Worm (Caenorhabditis elegans) whole organism, early embryonic: ENCODE results near the gene D1044.1.

ENCODE experiments used
- B0310.2 ChIP-seq: sonication (generic microtip); optimal IDR thresholded peaks from 2 replicates; lab custom pipeline; 2016; ENCODE audit warnings: mild to moderate bottlenecking, missing genetic modification characterization, missing compliant biosample characterization
- F13C5.2 ChIP-seq: sonication (generic microtip); optimal IDR thresholded peaks from 2 replicates; lab custom pipeline; 2017; ENCODE audit warnings: mild to moderate bottlenecking, missing genetic modification characterization, inconsistent platforms, missing compliant biosample characterization
- aly-1 ChIP-seq: sonication (generic microtip); optimal IDR thresholded peaks from 2 replicates; lab custom pipeline; 2016; ENCODE audit warnings: missing genetic modification characterization, missing compliant biosample characterization
- ama-1 ChIP-seq: fragments of 150-350 bp; optimal IDR thresholded peaks from 2 replicates; lab custom pipeline; 2014
- ceh-13 ChIP-seq: fragments of 200-800 bp; sonication (Bioruptor generic); optimal IDR thresholded peaks from 2 replicates; lab custom pipeline; 2018; ENCODE audit warnings: mild to moderate bottlenecking, missing genetic modification characterization, missing compliant biosample characterization
- ceh-36 ChIP-seq: sonication (generic microtip); optimal IDR thresholded peaks from 2 replicates; lab custom pipeline; 2016; ENCODE audit warnings: missing genetic modification characterization, inconsistent platforms, missing compliant biosample characterization
- ets-7 ChIP-seq: sonication (generic microtip); optimal IDR thresholded peaks from 2 replicates; lab custom pipeline; 2016; ENCODE audit warnings: missing genotype, missing genetic modification characterization, missing compliant biosample characterization
- flt-1 ChIP-seq: fragments of 200-800 bp; sonication (Bioruptor generic); IDR thresholded peaks from 2 replicates; pipeline ENCODE4 v1.3.6; 2022; ENCODE audit warnings: missing genetic modification characterization, missing compliant biosample characterization
- hmbx-1 ChIP-seq: sonication (generic microtip); optimal IDR thresholded peaks from 2 replicates; lab custom pipeline; 2016; ENCODE audit warnings: mild to moderate bottlenecking, missing genetic modification characterization, missing compliant biosample characterization
- hmg-4 ChIP-seq: fragments of 200-800 bp; sonication (Bioruptor generic); optimal IDR thresholded peaks from 2 replicates; lab custom pipeline; 2018; ENCODE audit warnings: mild to moderate bottlenecking, missing genetic modification characterization, missing compliant biosample characterization
- hnd-1 ChIP-seq: sonication (generic microtip); optimal IDR thresholded peaks from 2 replicates; lab custom pipeline; 2016; ENCODE audit warnings: missing genetic modification characterization, missing compliant biosample characterization
- pes-1 ChIP-seq: fragments of 200-800 bp; sonication (Bioruptor generic); IDR thresholded peaks from 2 replicates; pipeline ENCODE4 v1.3.6; 2022; ENCODE audit warnings: missing genetic modification reagents, missing genetic modification characterization, missing compliant biosample characterization
- scrt-1 ChIP-seq: fragments of 200-800 bp; sonication (Bioruptor generic); IDR thresholded peaks from 2 replicates; pipeline ENCODE4 v1.3.6; 2022; ENCODE audit warnings: missing genetic modification characterization, missing compliant biosample characterization
- sea-1 ChIP-seq: fragments of 200-800 bp; sonication (Bioruptor generic); conservative IDR thresholded peaks from 2 replicates; pipeline ENCODE4 v1.3.6; 2022; ENCODE audit warnings: missing genetic modification characterization, missing compliant biosample characterization
- tbx-11 ChIP-seq: fragments of 200-800 bp; sonication (Bioruptor generic); IDR thresholded peaks from 2 replicates; pipeline ENCODE4 v1.3.6; 2022; ENCODE audit warnings: missing genetic modification characterization, missing compliant biosample characterization
- tbx-37 ChIP-seq: fragments of 200-800 bp; sonication (Bioruptor generic); conservative IDR thresholded peaks from 2 replicates; pipeline ENCODE4 v1.3.6; 2022; ENCODE audit warnings: missing genetic modification reagents, missing genetic modification characterization, missing compliant biosample characterization
- tra-4 ChIP-seq: sonication (generic microtip); optimal IDR thresholded peaks from 2 replicates; lab custom pipeline; 2017; ENCODE audit warnings: missing genetic modification characterization, missing compliant biosample characterization

Gene D1044.1

DNA sequence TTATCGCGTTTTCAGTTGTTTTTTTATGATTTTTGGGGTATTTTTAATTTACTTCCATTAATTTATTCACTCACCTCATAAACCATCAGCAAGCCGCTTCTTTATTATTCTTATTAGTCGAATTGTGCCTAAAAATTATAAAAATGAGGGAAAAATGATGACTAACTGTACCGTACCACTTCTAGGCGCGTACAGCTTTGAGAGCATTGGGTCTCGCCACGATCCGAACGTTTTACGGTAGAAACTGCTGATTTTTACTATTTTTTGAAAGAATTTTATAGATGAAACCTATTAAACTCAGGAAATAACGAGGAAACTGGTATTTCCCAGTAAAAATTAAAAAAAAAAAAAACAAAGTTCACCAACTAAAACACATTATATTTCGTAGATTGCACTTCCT is 1.0 kb upstream of the D1044.1 start, which contains the start of gene D1044.6:
Gene D1044.6, minus strand, starts transcription at position 128 of the 400 bp plus-strand sequence.
- TF ChIP-seq scrt-1 (GFP tag; lab: Robert Waterston, UW) (no peak), ceh-13 (GFP tag; lab: Kevin White, UChicago) (no peak), sea-1 (GFP tag; lab: Robert Waterston, UW) (no peak), B0310.2 (no peak), tra-4 (tag; lab: Kevin White, UChicago) (no peak), ets-7 (no peak), flt-1 (no peak), ama-1 (lab: Kevin White, UChicago) (no peak), ceh-36 (tag; lab: Kevin White, UChicago) (no peak), tbx-11 (GFP tag; lab: Robert Waterston, UW) (no peak), hnd-1 (tag; lab: Kevin White, UChicago) (no peak), aly-1 (tag; lab: Kevin White, UChicago) (no peak), hmbx-1 (tag; lab: Kevin White, UChicago) (no peak), F13C5.2 (tag; lab: Kevin White, UChicago) (no peak), hmg-4 (GFP tag; lab: Kevin White, UChicago) (no peak), tbx-37 (GFP tag; lab: Robert Waterston, UW) (no peak)

DNA sequence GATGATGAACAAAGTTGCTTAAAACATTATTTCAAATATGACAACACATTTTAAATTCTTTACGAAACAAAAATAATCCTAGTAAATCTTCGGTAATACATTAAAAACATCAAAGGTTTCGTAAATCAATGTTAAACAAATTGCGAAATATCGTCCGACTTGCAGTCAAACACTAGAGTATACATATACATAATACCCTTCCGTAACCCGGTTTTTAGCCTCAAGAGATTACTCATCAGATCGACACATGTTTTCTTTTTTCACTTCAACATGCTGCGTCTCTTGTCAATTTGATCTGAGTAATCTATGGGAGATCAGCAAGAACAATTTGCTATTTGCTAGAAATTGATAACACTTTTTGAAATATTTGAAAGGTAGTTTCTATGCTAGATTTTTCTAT is 2.2 kb downstream of the D1044.1 start:
- TF ChIP-seq ceh-13 (GFP tag; lab: Kevin White, UChicago) (no peak), hnd-1 (tag; lab: Kevin White, UChicago) (no peak), scrt-1 (GFP tag; lab: Robert Waterston, UW) (no peak), F13C5.2 (tag; lab: Kevin White, UChicago) (no peak), tbx-11 (GFP tag; lab: Robert Waterston, UW) (no peak), aly-1 (tag; lab: Kevin White, UChicago) (no peak), flt-1 (no peak), ets-7 (no peak), tbx-37 (GFP tag; lab: Robert Waterston, UW) (no peak), B0310.2 (no peak), hmbx-1 (tag; lab: Kevin White, UChicago) (no peak), ama-1 (lab: Kevin White, UChicago) (no peak), pes-1 (GFP tag; lab: Robert Waterston, UW) (no peak)

DNA sequence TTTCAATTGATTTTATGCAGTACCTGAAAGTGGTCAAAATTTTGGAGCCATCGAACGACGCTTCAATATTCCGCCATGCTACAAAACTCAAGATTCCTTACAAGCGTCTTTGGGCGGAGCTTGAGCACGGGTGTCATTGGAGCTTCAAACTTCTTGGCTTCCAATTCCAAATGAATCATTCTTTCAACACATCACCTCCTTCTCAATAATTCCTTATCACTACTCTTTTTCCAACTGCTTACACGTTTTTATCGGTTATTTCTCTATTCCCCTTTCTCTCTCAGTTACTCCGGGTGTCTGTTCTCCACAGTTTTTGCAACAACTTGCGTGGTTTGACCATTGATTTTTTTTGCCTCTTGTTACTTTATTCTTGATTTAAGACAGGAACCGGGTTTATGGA is 2.6 kb downstream of the D1044.1 start, which contains the start of gene F09F7.5:
Gene F09F7.5, plus strand, starts transcription at position 258 of the 400 bp plus-strand sequence.
- TF ChIP-seq hmg-4 (GFP tag; lab: Kevin White, UChicago) (no peak), flt-1 (no peak), tbx-11 (GFP tag; lab: Robert Waterston, UW) (no peak), ets-7 (no peak), pes-1 (GFP tag; lab: Robert Waterston, UW) (no peak), hnd-1 (tag; lab: Kevin White, UChicago) (no peak), B0310.2 (no peak), ama-1 (lab: Kevin White, UChicago) (no peak), ceh-36 (tag; lab: Kevin White, UChicago) (no peak), ceh-13 (GFP tag; lab: Kevin White, UChicago) (no peak), tbx-37 (GFP tag; lab: Robert Waterston, UW) (no peak), F13C5.2 (tag; lab: Kevin White, UChicago) (no peak), sea-1 (GFP tag; lab: Robert Waterston, UW) (no peak), hmbx-1 (tag; lab: Kevin White, UChicago) (no peak), tra-4 (tag; lab: Kevin White, UChicago) (no peak)

DNA sequence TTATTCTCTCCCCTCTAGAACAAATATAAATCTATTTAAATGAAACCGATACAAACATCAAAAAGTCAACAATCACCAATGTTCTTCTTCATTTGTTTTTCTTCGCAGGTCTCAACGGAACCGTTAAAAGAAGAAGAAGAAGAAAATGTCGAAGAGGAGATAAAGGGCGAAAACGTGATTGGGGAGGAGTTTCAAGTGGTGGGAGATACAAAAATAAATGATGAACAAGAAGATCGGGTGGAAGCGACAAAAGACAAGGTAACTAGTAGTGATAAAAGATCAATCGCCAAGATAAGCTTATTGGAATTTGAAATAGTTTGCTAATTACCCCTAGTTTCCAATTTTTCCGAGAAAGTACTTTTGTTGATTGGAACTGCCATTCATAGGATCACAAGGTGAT is 6.1 kb downstream of the D1044.1 start:
- TF ChIP-seq ets-7 (no peak), hmbx-1 (tag; lab: Kevin White, UChicago) (no peak), hmg-4 (GFP tag; lab: Kevin White, UChicago) (no peak)

DNA sequence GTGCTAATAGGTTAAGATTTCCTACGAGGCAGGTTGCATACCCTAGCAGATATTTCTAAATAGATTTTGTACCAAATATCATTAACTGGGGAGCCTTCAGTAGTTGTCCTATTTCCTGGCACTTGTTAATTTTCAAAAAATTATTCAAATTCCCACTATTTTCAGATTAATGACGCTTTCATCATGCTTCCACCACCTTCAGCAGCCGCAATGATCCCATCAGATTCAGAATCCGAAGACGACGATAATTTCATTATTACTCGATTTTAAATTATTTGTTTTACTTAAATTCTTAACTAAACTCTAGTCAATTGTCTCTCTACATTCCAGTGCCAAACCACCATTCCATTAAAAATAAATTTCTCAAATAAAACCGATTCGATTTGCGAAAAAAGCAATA is 6.7 kb downstream of the D1044.1 start:
- TF ChIP-seq scrt-1 (GFP tag; lab: Robert Waterston, UW): no peak
- TF ChIP-seq hmg-4 (GFP tag; lab: Kevin White, UChicago): no peak
- no peak for TF ChIP-seq ets-7
- no peak for TF ChIP-seq F13C5.2 (tag; lab: Kevin White, UChicago)
- no peak for TF ChIP-seq aly-1 (tag; lab: Kevin White, UChicago)
- TF ChIP-seq ceh-13 (GFP tag; lab: Kevin White, UChicago): no peak
- no peak for TF ChIP-seq flt-1
- TF ChIP-seq tra-4 (tag; lab: Kevin White, UChicago): no peak
- no peak for TF ChIP-seq pes-1 (GFP tag; lab: Robert Waterston, UW)
- no peak for TF ChIP-seq tbx-37 (GFP tag; lab: Robert Waterston, UW)
- TF ChIP-seq sea-1 (GFP tag; lab: Robert Waterston, UW): no peak
- TF ChIP-seq tbx-11 (GFP tag; lab: Robert Waterston, UW): no peak
- TF ChIP-seq ama-1 (lab: Kevin White, UChicago): no peak

DNA sequence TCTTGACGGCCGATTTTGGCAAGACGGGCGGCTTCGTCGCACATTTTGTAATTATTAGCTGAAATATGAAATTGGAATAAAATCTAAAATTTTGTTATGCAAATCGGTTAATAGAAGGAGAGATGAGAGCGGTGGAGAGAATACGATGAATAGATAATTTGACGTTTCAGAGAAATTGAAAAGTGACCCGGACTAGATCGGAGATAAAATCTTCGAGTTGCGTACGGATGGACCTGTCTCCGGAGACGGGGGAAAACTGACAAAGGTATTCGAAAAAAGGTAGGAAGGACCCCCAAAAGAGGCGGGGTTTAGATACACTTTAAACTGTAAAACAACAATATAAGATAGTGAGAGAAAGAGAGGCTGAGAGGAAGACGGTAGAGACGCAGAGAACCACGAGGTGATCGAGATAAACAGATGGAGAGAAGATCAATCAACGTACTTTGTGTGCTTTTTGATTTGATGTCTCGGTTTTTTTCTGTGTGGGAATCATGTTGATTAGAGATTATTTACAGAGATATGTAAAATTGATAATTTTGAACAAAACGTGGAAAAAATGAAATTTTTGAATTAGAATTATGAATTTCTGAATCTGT is 8.1 kb downstream of the D1044.1 start, which contains the start of gene F09F7.6:
Gene F09F7.6, minus strand, starts transcription at position 64 of the 596 bp plus-strand sequence.
- TF ChIP-seq tra-4 (tag; lab: Kevin White, UChicago) (no peak), hnd-1 (tag; lab: Kevin White, UChicago) (no peak), tbx-11 (GFP tag; lab: Robert Waterston, UW) (no peak), scrt-1 (GFP tag; lab: Robert Waterston, UW) (no peak), hmbx-1 (tag; lab: Kevin White, UChicago) (no peak), sea-1 (GFP tag; lab: Robert Waterston, UW) (no peak), flt-1 (no peak), ceh-13 (GFP tag; lab: Kevin White, UChicago) (no peak), ets-7 (no peak), ama-1 (lab: Kevin White, UChicago) (no peak), aly-1 (tag; lab: Kevin White, UChicago) (no peak), pes-1 (GFP tag; lab: Robert Waterston, UW) (no peak), tbx-37 (GFP tag; lab: Robert Waterston, UW) (no peak), B0310.2 (no peak), ceh-36 (tag; lab: Kevin White, UChicago) (no peak), hmg-4 (GFP tag; lab: Kevin White, UChicago) (no peak), F13C5.2 (tag; lab: Kevin White, UChicago) (no peak)
